Worm (Caenorhabditis elegans): ENCODE results near the gene C25F9.12.

- TF ChIP-seq fos-1 (tag; optimal IDR thresholded peaks at IDR 0.05) (no peak), zag-1 (tag; optimal IDR thresholded peaks at IDR 0.05) (no peak), unc-39 (tag; optimal IDR thresholded peaks at IDR 0.05) (no peak), egl-27 (tag; optimal IDR thresholded peaks at IDR 0.05) (no peak), skn-1 (tag; optimal IDR thresholded peaks at IDR 0.05) (no peak), fkh-10 (GFP tag; optimal IDR thresholded peaks at IDR 0.05) (no peak), ceh-82 (tag; optimal IDR thresholded peaks at IDR 0.05) (no peak), snpc-4 (tag; optimal IDR thresholded peaks at IDR 0.05) (no peak), lin-39 (tag; optimal IDR thresholded peaks at IDR 0.05) (no peak), unc-62 (GFP tag; optimal IDR thresholded peaks at IDR 0.05) (no peak), nhr-25 (tag; optimal IDR thresholded peaks at IDR 0.05) (no peak), ceh-9 (tag; optimal IDR thresholded peaks at IDR 0.05) (no peak), ama-1 (optimal IDR thresholded peaks at IDR 0.05) (no peak), nhr-76 (tag; optimal IDR thresholded peaks at IDR 0.05) (no peak)
Observed at ce11 chrV:19403619-19404018, 864 bp upstream of the C25F9.12 start.

All from whole organism, L3 larva.